Fruit fly (Drosophila melanogaster): ENCODE data around the gene Alg9.

Gene Alg9

DNA sequence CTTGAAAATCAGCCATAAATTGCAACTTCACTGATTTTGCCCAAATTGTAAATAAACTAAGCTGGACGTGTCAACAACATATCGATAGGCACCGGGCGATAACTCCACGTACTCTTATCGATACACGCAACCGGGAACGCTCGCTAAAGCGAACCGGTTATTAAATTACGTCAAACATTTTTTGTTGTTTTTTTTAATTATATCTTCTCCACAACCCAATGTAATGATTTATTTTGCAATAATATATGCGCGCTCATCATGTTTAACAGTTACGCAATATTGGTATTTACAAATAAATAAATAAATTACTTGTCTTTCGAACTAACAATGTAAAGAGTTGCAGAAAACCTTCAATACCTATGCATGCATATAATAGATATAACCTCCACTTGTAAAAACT, 6.3 kb upstream of the Alg9 start, which contains the start of gene Saysd1:
Gene Saysd1, minus strand, starts transcription at position 66 of the 400 bp plus-strand sequence.
- TF ChIP-seq GATAd (GFP tag; optimal IDR thresholded peaks at IDR 0.05) (no peak), CrebA (GFP tag; optimal IDR thresholded peaks at IDR 0.05; ENCODE audit: borderline replicate concordance) (no peak), Abd-B (GFP tag; optimal IDR thresholded peaks at IDR 0.05) (no peak), br (GFP tag; optimal IDR thresholded peaks at IDR 0.05) (peak; percentile 8), Hnf4 (GFP tag; optimal IDR thresholded peaks at IDR 0.05) (peak; percentile 44), brk (GFP tag; optimal IDR thresholded peaks at IDR 0.05) (peak; percentile 29), HLH106 (tag; optimal IDR thresholded peaks at IDR 0.05) (peak; percentile 8), foxo (GFP tag; optimal IDR thresholded peaks at IDR 0.05) (peak in 1 of 2 experiments; percentile 53), Jra (GFP tag; optimal IDR thresholded peaks at IDR 0.05) (peak; percentile 5), fru (GFP tag; optimal IDR thresholded peaks at IDR 0.05) (peak; percentile 24), woc (GFP tag; optimal IDR thresholded peaks at IDR 0.05) (peak; percentile 65), OdsH (GFP tag; optimal IDR thresholded peaks at IDR 0.05) (no peak), Hr83 (GFP tag; optimal IDR thresholded peaks at IDR 0.05; ENCODE audit: poor library complexity, severe bottlenecking) (peak; percentile 33), h (GFP tag; optimal IDR thresholded peaks at IDR 0.05) (peak; percentile 48)

DNA sequence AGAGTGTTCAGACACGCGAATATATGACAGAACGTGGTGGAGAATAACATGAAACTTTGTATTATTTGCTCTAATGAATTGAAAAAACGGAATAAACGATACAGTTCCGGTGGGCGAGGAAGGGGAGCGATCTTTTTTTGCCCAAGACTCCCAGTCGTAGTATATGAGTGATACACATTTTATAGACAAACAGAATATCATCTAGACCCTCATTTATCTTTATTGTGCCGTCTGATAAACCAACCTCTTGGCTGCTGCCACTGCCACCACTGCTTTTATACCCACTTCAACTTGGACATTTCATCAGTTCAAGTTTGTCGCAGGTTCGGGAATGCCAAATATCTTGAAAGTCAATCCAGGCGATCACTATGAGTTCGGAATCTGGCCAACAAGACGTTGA, 5.4 kb upstream of the Alg9 start, which contains the start of gene CG31106:
Gene CG31106, plus strand, starts transcription at position 301 of the 400 bp plus-strand sequence.
- TF ChIP-seq CG32264 (GFP tag; optimal IDR thresholded peaks at IDR 0.05) (no peak), N (GFP tag; optimal IDR thresholded peaks at IDR 0.05) (no peak), Dfd (GFP tag; optimal IDR thresholded peaks at IDR 0.05) (no peak), pan (optimal IDR thresholded peaks at IDR 0.05) (no peak), Jra (GFP tag; optimal IDR thresholded peaks at IDR 0.05) (no peak), h (GFP tag; optimal IDR thresholded peaks at IDR 0.05) (no peak), CG9705 (GFP tag; optimal IDR thresholded peaks at IDR 0.05) (no peak), foxo (GFP tag; optimal IDR thresholded peaks at IDR 0.05) (no peak), Dif (GFP tag; optimal IDR thresholded peaks at IDR 0.05; ENCODE audit: partially characterized antibody) (no peak), usp (GFP tag; optimal IDR thresholded peaks at IDR 0.05) (no peak), Hnf4 (GFP tag; optimal IDR thresholded peaks at IDR 0.05) (no peak), dl (GFP tag; optimal IDR thresholded peaks at IDR 0.05; ENCODE audit: insufficient read depth in 1 of 2, partially characterized antibody in 2 of 2) (no peak), Vsx2 (GFP tag; optimal IDR thresholded peaks at IDR 0.05; ENCODE audit: partially characterized antibody) (no peak), GATAd (GFP tag; optimal IDR thresholded peaks at IDR 0.05) (no peak), Abd-B (GFP tag; optimal IDR thresholded peaks at IDR 0.05) (no peak), OdsH (GFP tag; optimal IDR thresholded peaks at IDR 0.05) (no peak), fru (GFP tag; optimal IDR thresholded peaks at IDR 0.05) (no peak), HLH106 (tag; optimal IDR thresholded peaks at IDR 0.05) (no peak), Mio (GFP tag; optimal IDR thresholded peaks at IDR 0.05) (no peak), Sp1 (GFP tag; optimal IDR thresholded peaks at IDR 0.05) (no peak)

DNA sequence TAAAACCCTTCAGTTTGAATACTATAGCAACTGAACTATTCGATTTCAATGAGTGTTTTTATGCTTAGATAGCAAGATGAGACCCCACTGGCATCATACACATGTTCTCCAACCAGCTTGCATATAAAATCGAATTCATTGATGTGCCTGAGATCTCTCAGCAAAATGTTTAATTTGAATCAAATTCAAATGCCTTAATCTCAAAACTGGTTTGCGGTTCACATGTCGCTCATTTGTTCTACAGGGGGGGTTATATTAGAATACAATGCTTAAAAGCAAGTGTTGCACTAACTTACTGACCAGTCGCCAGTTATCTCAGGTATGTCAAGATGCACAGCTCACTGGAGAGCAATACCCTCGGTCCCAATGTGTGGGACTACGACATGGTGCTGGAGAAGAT, 2.4 kb upstream of the Alg9 start, which contains the start of gene CG31103:
Gene CG31103, plus strand, starts transcription at position 301 of the 400 bp plus-strand sequence.
- no peak for TF ChIP-seq Sp1 (GFP tag; optimal IDR thresholded peaks at IDR 0.05)
- no peak for TF ChIP-seq usp (GFP tag; optimal IDR thresholded peaks at IDR 0.05)
- no peak for TF ChIP-seq Mio (GFP tag; optimal IDR thresholded peaks at IDR 0.05)
- TF ChIP-seq pan (optimal IDR thresholded peaks at IDR 0.05) = no peak
- TF ChIP-seq Abd-B (GFP tag; optimal IDR thresholded peaks at IDR 0.05) = no peak
- TF ChIP-seq Hr83 (GFP tag; optimal IDR thresholded peaks at IDR 0.05; ENCODE audit: poor library complexity, severe bottlenecking) = no peak
- TF ChIP-seq foxo (GFP tag; optimal IDR thresholded peaks at IDR 0.05) = no peak
- TF ChIP-seq CG32264 (GFP tag; optimal IDR thresholded peaks at IDR 0.05) = no peak
- TF ChIP-seq Hr78 (GFP tag; optimal IDR thresholded peaks at IDR 0.05) = no peak
- TF ChIP-seq sv (GFP tag; optimal IDR thresholded peaks at IDR 0.05) = no peak
- TF ChIP-seq OdsH (GFP tag; optimal IDR thresholded peaks at IDR 0.05) = no peak
- TF ChIP-seq dsf (GFP tag; optimal IDR thresholded peaks at IDR 0.05; ENCODE audit: borderline replicate concordance) = no peak
- TF ChIP-seq Rel (GFP tag; optimal IDR thresholded peaks at IDR 0.05) = no peak
- TF ChIP-seq Rel (tag; optimal IDR thresholded peaks at IDR 0.05) = no peak
- no peak for TF ChIP-seq lola (GFP tag; optimal IDR thresholded peaks at IDR 0.05)
- TF ChIP-seq brk (GFP tag; optimal IDR thresholded peaks at IDR 0.05) = no peak
- TF ChIP-seq dl (GFP tag; optimal IDR thresholded peaks at IDR 0.05; ENCODE audit: insufficient read depth in 1 of 2, partially characterized antibody in 2 of 2) = no peak
- TF ChIP-seq tai (GFP tag; optimal IDR thresholded peaks at IDR 0.05) = no peak

DNA sequence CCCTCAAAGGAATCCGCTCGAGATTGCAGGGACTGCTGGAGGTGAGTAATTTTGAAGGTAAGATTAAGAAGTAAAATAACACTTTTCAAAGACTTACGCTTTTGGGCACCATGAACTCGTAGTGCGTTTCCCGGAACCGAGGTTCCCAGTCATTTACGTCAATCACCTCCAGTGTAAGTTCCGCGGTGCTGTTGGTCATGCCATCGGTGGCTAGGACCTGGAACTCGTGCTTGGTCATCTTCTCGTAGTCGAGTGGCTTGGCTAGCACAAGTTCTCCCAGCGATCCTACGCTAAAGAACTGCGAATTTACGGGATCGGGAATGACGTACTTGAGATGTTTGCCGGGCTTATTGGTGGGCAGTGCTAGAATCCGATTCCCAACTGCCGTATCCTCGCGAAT, 4.1 kb downstream of the Alg9 start:
- no peak for TF ChIP-seq dl (GFP tag; optimal IDR thresholded peaks at IDR 0.05; ENCODE audit: insufficient read depth in 1 of 2, partially characterized antibody in 2 of 2)
- no peak for TF ChIP-seq Mio (GFP tag; optimal IDR thresholded peaks at IDR 0.05)
- TF ChIP-seq sage (GFP tag; optimal IDR thresholded peaks at IDR 0.05) = no peak
- no peak for TF ChIP-seq N (GFP tag; optimal IDR thresholded peaks at IDR 0.05)
- TF ChIP-seq CG32264 (GFP tag; optimal IDR thresholded peaks at IDR 0.05) = no peak
- TF ChIP-seq usp (GFP tag; optimal IDR thresholded peaks at IDR 0.05) = no peak
- no peak for TF ChIP-seq HLH106 (tag; optimal IDR thresholded peaks at IDR 0.05)
- TF ChIP-seq Hr78 (GFP tag; optimal IDR thresholded peaks at IDR 0.05) = no peak
- TF ChIP-seq pan (optimal IDR thresholded peaks at IDR 0.05) = no peak
